Worm (Caenorhabditis elegans) whole organism, L1 larva: ENCODE data around the gene F20H11.4.

Experiments used
- C04F5.9 ChIP-seq: sonication (generic microtip); optimal IDR thresholded peaks from 2 replicates; lab custom pipeline; 2016; ENCODE audit warnings: missing genetic modification characterization, missing compliant biosample characterization
- C16A3.4 ChIP-seq: fragments of 150-350 bp; optimal IDR thresholded peaks from 2 replicates; lab custom pipeline; 2014; ENCODE audit warnings: missing biosample characterization, missing genetic modification characterization
- C34B4.2 ChIP-seq: sonication (generic microtip); optimal IDR thresholded peaks from 2 replicates; lab custom pipeline; 2017; ENCODE audit warnings: mild to moderate bottlenecking, missing genetic modification characterization, missing compliant biosample characterization
- Y116A8C.19 ChIP-seq: sonication (generic microtip); optimal IDR thresholded peaks from 2 replicates; lab custom pipeline; 2016; ENCODE audit warnings: missing compliant biosample characterization, missing genetic modification characterization, borderline replicate concordance
- ceh-90 ChIP-seq: sonication (generic microtip); optimal IDR thresholded peaks from 2 replicates; lab custom pipeline; 2016; ENCODE audit warnings: missing genetic modification characterization, missing compliant biosample characterization
- ces-1 ChIP-seq: fragments of 150-350 bp; optimal IDR thresholded peaks from 2 replicates; lab custom pipeline; 2014; ENCODE audit warnings: missing biosample characterization, missing genetic modification reagents, missing genetic modification characterization
- dsc-1 ChIP-seq: sonication (generic microtip); optimal IDR thresholded peaks from 2 replicates; lab custom pipeline; 2016; ENCODE audit warnings: mild to moderate bottlenecking, missing genetic modification characterization, missing compliant biosample characterization
- efl-1 ChIP-seq, 4 experiments: fragments of 150-350 bp; optimal IDR thresholded peaks in 3 of 4; peaks in 1 of 4; 1 replicate in 1 of 4; 2 replicates in 3 of 4; lab custom pipeline; 2014; ENCODE audit warnings: missing biosample characterization in 2 of 4, missing genetic modification characterization in 2 of 4, missing genetic modification reagents in 2 of 4
- efl-3 ChIP-seq: fragments of 200-800 bp; sonication (Bioruptor generic); optimal IDR thresholded peaks from 2 replicates; lab custom pipeline; 2018; ENCODE audit warnings: mild to moderate bottlenecking, missing genetic modification characterization, missing compliant biosample characterization
- egl-13 ChIP-seq: sonication (generic microtip); optimal IDR thresholded peaks from 2 replicates; lab custom pipeline; 2016; ENCODE audit warnings: missing genotype, missing genetic modification reagents, missing genetic modification characterization, missing compliant biosample characterization
- egl-27 ChIP-seq, 2 experiments: fragments of 150-350 bp in 1 of 2; sonication (generic microtip); optimal IDR thresholded peaks; 3 replicates each; lab custom pipeline; 2017 to 2018; ENCODE audit warnings: missing biosample characterization in 2 of 2, missing genetic modification characterization in 2 of 2, missing genetic modification reagents in 2 of 2
- elt-3 ChIP-seq, 6 experiments: fragments of 150-350 bp in 1 of 6; sonication (generic microtip); optimal IDR thresholded peaks; 2 replicates each; lab custom pipeline; 2017 to 2018; ENCODE audit warnings: missing biosample characterization in 6 of 6, missing genetic modification characterization in 6 of 6, inconsistent platforms in 1 of 6
- fkh-4 ChIP-seq: sonication (generic microtip); optimal IDR thresholded peaks from 2 replicates; lab custom pipeline; 2016; ENCODE audit warnings: missing compliant biosample characterization, missing genetic modification characterization, borderline replicate concordance
- hlh-4 ChIP-seq: sonication (generic microtip); optimal IDR thresholded peaks from 2 replicates; lab custom pipeline; 2016; ENCODE audit warnings: mild to moderate bottlenecking, missing genetic modification characterization, missing compliant biosample characterization
- isw-1 ChIP-seq: fragments of 200-800 bp; sonication (Bioruptor generic); IDR thresholded peaks from 2 replicates; pipeline ENCODE4 v1.3.6; 2022; ENCODE audit warnings: missing genetic modification characterization, missing compliant biosample characterization
- lin-13 ChIP-seq: fragments of 150-350 bp; optimal IDR thresholded peaks from 2 replicates; lab custom pipeline; 2014; ENCODE audit warnings: missing biosample characterization, missing genetic modification reagents, missing genetic modification characterization
- lin-39 ChIP-seq: fragments of 150-350 bp; optimal IDR thresholded peaks from 2 replicates; lab custom pipeline; 2014; ENCODE audit warnings: missing biosample characterization, missing genetic modification reagents, missing genetic modification characterization
- lir-3 ChIP-seq: sonication (generic microtip); optimal IDR thresholded peaks from 2 replicates; lab custom pipeline; 2016; ENCODE audit warnings: mild to moderate bottlenecking, missing genetic modification characterization, moderate library complexity, missing compliant biosample characterization; ENCODE audit not compliant: poor library complexity
- mab-9 ChIP-seq: fragments of 200-800 bp; sonication (Bioruptor generic); IDR thresholded peaks from 2 replicates; pipeline ENCODE4 v1.3.6; 2022; ENCODE audit warnings: missing genetic modification reagents, missing genetic modification characterization, missing compliant biosample characterization
- mep-1 ChIP-seq: fragments of 150-350 bp; optimal IDR thresholded peaks from 2 replicates; lab custom pipeline; 2014; ENCODE audit warnings: missing biosample characterization, missing genetic modification characterization
- nhr-11 ChIP-seq: fragments of 150-350 bp; optimal IDR thresholded peaks from 2 replicates; lab custom pipeline; 2014; ENCODE audit warnings: missing biosample characterization, missing genetic modification characterization
- nhr-12 ChIP-seq: sonication (generic microtip); optimal IDR thresholded peaks from 2 replicates; lab custom pipeline; 2017; ENCODE audit warnings: missing biosample characterization, missing genetic modification characterization
- nhr-85 ChIP-seq: sonication (generic microtip); peaks from one replicate; lab custom pipeline; 2016; ENCODE audit warnings: missing genetic modification characterization, inconsistent platforms, missing compliant biosample characterization
- nhr-90 ChIP-seq: sonication (generic microtip); optimal IDR thresholded peaks from 2 replicates; lab custom pipeline; 2016; ENCODE audit warnings: mild to moderate bottlenecking, missing genetic modification characterization, missing compliant biosample characterization; ENCODE audit not compliant: poor library complexity
- pax-3 ChIP-seq: fragments of 200-800 bp; sonication (Bioruptor generic); optimal IDR thresholded peaks from 2 replicates; lab custom pipeline; 2018; ENCODE audit warnings: mild to moderate bottlenecking, missing genetic modification characterization, moderate library complexity, missing compliant biosample characterization
- pqm-1 ChIP-seq: sonication (generic microtip); optimal IDR thresholded peaks from 3 replicates; lab custom pipeline; 2017; ENCODE audit warnings: missing biosample characterization, missing genetic modification characterization
- skn-1 ChIP-seq: fragments of 150-350 bp; optimal IDR thresholded peaks from 2 replicates; lab custom pipeline; 2014; ENCODE audit warnings: missing biosample characterization, missing genetic modification characterization
- snu-23 ChIP-seq: sonication (generic microtip); optimal IDR thresholded peaks from 2 replicates; lab custom pipeline; 2016; ENCODE audit warnings: missing genetic modification characterization, missing compliant biosample characterization
- swsn-7 ChIP-seq: sonication (generic microtip); optimal IDR thresholded peaks from 2 replicates; lab custom pipeline; 2016; ENCODE audit warnings: missing genetic modification characterization, missing compliant biosample characterization
- tbx-2 ChIP-seq: sonication (generic microtip); optimal IDR thresholded peaks from 2 replicates; lab custom pipeline; 2016; ENCODE audit warnings: missing genetic modification characterization, missing compliant biosample characterization
- tlp-1 ChIP-seq: fragments of 150-350 bp; optimal IDR thresholded peaks from 2 replicates; lab custom pipeline; 2014; ENCODE audit warnings: missing biosample characterization, missing genetic modification characterization
- unc-30 ChIP-seq: sonication (generic microtip); optimal IDR thresholded peaks from 2 replicates; lab custom pipeline; 2017; ENCODE audit warnings: missing biosample characterization, missing genetic modification characterization
- vab-15 ChIP-seq: sonication (generic microtip); optimal IDR thresholded peaks from 2 replicates; lab custom pipeline; 2017; ENCODE audit warnings: missing genotype, mild to moderate bottlenecking, missing genetic modification characterization, missing compliant biosample characterization
- zip-4 ChIP-seq: fragments of 200-800 bp; sonication (Bioruptor generic); optimal IDR thresholded peaks from 2 replicates; lab custom pipeline; 2018; ENCODE audit warnings: mild to moderate bottlenecking, missing genetic modification characterization, moderate library complexity, missing compliant biosample characterization
- ztf-11 ChIP-seq, 2 experiments: sonication (generic microtip); optimal IDR thresholded peaks; 2 replicates each; lab custom pipeline; 2016 to 2017; ENCODE audit warnings: missing genetic modification characterization in 2 of 2, missing biosample characterization in 1 of 2, missing compliant biosample characterization in 1 of 2
- ztf-4 ChIP-seq: fragments of 150-350 bp; optimal IDR thresholded peaks from 2 replicates; lab custom pipeline; 2014; ENCODE audit warnings: missing biosample characterization, missing genetic modification characterization

The F20H11.4 gene

DNA sequence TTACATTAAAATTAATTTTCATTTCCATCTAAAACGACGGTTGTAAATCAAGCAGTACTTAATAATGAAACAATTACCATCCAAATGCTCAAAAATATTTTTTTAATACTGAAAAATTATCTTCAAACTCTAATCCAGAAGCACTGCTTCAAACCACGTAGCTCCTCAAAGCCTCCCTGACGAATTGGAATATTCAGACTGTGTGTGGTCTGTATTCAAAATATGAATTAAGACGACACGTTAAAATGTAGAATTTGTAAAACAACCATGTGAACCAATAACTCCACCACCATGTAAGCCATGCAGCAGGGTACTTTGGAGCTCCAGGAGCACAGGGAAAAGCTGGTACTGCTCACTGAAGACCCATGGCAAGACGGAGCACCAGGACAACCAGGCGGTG, 29.0 kb upstream of the F20H11.4 start, which contains the start of gene F27B3.8:
F27B3.8 (plus strand) TSS at position 301 of the 400 bp plus-strand sequence.
- TF ChIP-seq unc-30 (tag; lab: Kevin White, UChicago) (no peak), nhr-90 (no peak)

DNA sequence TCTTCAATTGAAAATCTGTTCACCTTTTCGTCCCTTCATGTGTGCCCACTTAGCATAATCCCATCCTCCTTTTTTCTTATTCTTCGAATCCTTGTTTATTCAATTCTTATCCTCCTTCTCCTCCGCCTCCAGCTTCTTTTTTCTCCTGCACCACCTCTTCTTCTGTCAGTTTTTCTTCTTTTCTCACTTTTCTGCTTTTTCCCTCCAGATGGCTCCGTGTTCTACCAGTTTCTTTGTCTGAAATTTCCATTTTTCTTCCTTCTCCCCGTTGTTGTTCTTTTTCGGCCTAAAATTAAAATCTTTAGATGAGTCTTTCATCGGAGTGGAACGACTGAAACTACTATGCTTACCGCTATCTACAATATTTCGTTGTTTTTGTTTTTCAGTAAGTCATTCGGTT, 26.8 kb upstream of the F20H11.4 start, which contains the start of gene acr-21:
acr-21 (plus strand) TSS at position 301 of the 400 bp plus-strand sequence.
- TF ChIP-seq isw-1 (GFP tag; lab: Robert Waterston, UW) (no peak), fkh-4 (tag; lab: Kevin White, UChicago) (no peak), elt-3 (tag; optimal IDR thresholded peaks at IDR 0.05; lab: Kevin White, UChicago) (no peak), C04F5.9 (tag; lab: Kevin White, UChicago) (no peak), C16A3.4 (no peak), hlh-4 (tag; lab: Kevin White, UChicago) (no peak), nhr-11 (tag; lab: Kevin White, UChicago) (no peak)

DNA sequence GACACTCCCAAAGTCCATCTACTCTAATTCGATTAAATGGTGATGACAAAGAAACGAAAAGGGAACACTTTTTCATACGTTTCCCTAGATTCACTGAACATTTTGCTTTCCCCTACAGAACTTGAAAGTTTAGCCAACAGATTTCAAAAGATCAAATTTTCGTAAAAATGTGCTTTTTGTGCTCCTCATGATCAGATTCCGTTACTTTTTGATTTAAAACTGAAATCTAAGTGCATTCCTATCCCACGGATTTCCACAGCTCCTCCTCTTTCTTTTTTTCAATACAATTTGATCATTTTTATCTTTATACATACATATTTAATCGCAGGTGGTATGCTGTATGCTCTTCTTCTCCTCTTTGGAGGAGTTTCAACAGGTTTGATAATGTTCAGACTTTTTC, 20.9 kb upstream of the F20H11.4 start, which contains the start of gene ddo-3:
ddo-3 (plus strand) TSS at position 301 of the 400 bp plus-strand sequence.
- TF ChIP-seq hlh-4 (tag; lab: Kevin White, UChicago) (no peak), lin-39 (no peak), mab-9 (GFP tag; lab: Robert Waterston, UW) (no peak), mep-1 (tag; lab: Kevin White, UChicago) (no peak), snu-23 (GFP tag; lab: Kevin White, UChicago) (no peak), pax-3 (no peak), dsc-1 (tag; lab: Kevin White, UChicago) (no peak), tbx-2 (tag; lab: Kevin White, UChicago) (no peak), C16A3.4 (no peak), nhr-12 (tag; lab: Kevin White, UChicago) (no peak), ces-1 (GFP tag; lab: Kevin White, UChicago) (no peak), egl-13 (tag; lab: Kevin White, UChicago) (no peak), egl-27 (tag; optimal IDR thresholded peaks at IDR 0.05; lab: Kevin White, UChicago) (no peak), lin-13 (GFP tag; lab: Kevin White, UChicago) (no peak), efl-3 (no peak), pqm-1 (tag; lab: Kevin White, UChicago) (no peak), C34B4.2 (tag; lab: Kevin White, UChicago) (no peak), skn-1 (no peak), tlp-1 (no peak)

DNA sequence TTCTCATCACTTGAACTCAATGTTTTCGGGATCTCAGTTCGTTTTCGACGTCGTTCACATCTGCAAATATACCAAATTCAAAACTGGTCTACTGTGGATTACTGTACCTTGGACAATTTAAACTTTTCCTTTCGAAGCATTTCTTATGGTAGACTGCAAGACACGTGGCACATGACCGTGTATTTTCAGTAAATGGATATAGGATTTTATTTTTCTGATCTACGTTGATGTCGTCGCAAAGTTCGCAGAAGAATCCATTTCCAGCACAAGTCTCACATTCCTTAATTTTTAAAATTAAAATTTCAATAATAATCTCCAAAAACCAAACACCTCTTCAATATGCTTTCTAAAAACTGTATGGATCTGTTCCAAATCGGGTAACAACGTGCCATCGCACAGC, 18.9 kb upstream of the F20H11.4 start:
- TF ChIP-seq ztf-11 (tag; optimal IDR thresholded peaks at IDR 0.05; lab: Kevin White, UChicago) (no peak), ztf-4 (tag; lab: Kevin White, UChicago) (no peak), swsn-7 (no peak), zip-4 (GFP tag; lab: Kevin White, UChicago) (no peak), ceh-90 (no peak), vab-15 (tag; lab: Kevin White, UChicago) (no peak), lir-3 (tag; lab: Kevin White, UChicago) (no peak), ces-1 (GFP tag; lab: Kevin White, UChicago) (no peak)

DNA sequence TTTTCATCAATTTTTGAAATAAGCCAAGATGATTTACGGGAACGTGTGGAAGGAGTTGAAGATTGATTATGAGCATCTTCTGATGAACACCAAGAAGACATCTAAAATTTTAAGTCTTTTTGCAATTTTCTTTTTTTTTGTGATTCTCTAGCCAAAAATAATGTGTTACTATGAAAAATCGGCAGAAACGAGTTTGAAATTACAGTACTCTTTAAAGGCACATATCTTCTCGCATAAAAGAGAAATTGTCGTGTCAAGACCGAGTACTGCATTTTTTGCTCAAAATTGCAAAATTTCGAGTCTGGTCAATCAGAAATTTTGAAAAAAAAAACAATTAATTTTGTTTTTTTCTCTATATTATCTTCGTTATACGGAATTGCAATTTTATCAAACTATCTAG, 16.3 kb upstream of the F20H11.4 start, which contains the start of gene F20H11.1:
F20H11.1 (minus strand) TSS at position 101 of the 400 bp plus-strand sequence.
- TF ChIP-seq efl-1 (optimal IDR thresholded peaks at IDR 0.05; lab: Kevin White, UChicago) (no peak), efl-1 (GFP tag; optimal IDR thresholded peaks at IDR 0.05 in 1 of 2; lab: Kevin White, UChicago) (peak in 1 of 2 experiments; percentile 63), nhr-85 (peak; percentile 5), Y116A8C.19 (tag; lab: Kevin White, UChicago) (no peak)
